Worm (Caenorhabditis elegans): ENCODE measurements around the gene tag-278.
A peak's percentile ranks its signal among the peaks of the same experiment; 100 is the strongest.

Gene tag-278

DNA sequence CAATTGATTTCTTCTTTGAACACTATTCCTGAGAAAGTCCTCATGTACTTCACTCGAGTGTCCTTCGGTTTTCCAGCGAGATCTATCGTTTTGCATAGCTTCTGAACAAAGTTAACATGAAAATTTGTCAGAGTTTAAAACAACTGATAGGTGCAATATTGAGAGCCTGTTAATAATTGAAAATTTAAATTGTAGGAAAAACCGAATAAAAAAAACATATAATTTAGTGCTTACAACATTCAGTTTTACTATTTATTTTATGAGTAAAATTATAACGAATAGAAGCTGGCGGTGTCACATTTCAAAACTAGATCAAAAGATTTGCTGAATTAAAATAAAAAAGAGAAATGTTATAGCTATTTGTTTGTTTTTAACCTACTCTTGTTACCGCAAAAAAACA is 4.1 kb upstream of the tag-278 start, which contains the start of gene C02F12.8:
TSS of gene C02F12.8 (minus strand) at position 101 of the 400 bp plus-strand sequence.
- TF ChIP-seq nhr-12 (tag; optimal IDR thresholded peaks at IDR 0.05) = no peak
- no peak for TF ChIP-seq mep-1 (tag; optimal IDR thresholded peaks at IDR 0.05)
- TF ChIP-seq unc-62 (GFP tag; optimal IDR thresholded peaks at IDR 0.05) = no peak
- no peak for TF ChIP-seq lsy-2 (tag; optimal IDR thresholded peaks at IDR 0.05)
- no peak for TF ChIP-seq zip-8 (tag; optimal IDR thresholded peaks at IDR 0.05)
- TF ChIP-seq tbx-8 (GFP tag; optimal IDR thresholded peaks at IDR 0.05) = no peak
- no peak for TF ChIP-seq ceh-83 (GFP tag; optimal IDR thresholded peaks at IDR 0.05)
- TF ChIP-seq ztf-11 (tag; optimal IDR thresholded peaks at IDR 0.05) = no peak
- TF ChIP-seq mls-2 (tag; optimal IDR thresholded peaks at IDR 0.05) = no peak

DNA sequence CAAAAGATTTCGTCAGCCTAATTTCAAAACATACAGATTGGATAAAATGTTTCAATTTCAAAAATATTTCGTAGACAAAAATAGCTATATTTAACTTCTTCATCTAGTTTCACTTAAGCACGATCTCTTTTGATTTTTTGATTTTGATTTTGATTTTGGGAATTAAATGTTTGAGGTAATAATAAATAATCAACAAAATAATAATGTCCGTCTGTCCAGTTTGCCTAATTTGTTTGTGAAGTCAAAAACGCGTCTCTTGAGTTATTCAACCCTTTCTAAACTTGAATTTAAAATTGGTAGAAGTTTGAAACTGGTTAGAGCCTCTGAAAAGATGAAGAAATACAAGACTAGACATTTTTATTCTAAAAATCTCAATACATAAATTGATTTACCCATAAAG is 797 bp upstream of the tag-278 start:
- no peak for TF ChIP-seq mab-5 (tag; optimal IDR thresholded peaks at IDR 0.05)
- no peak for TF ChIP-seq unc-62 (GFP tag; optimal IDR thresholded peaks at IDR 0.05)
- TF ChIP-seq blmp-1 (tag; optimal IDR thresholded peaks at IDR 0.05) = no peak
- TF ChIP-seq mls-2 (tag; optimal IDR thresholded peaks at IDR 0.05) = no peak
- no peak for TF ChIP-seq bed-3 (GFP tag; optimal IDR thresholded peaks at IDR 0.05)
- no peak for TF ChIP-seq unc-120 (tag; optimal IDR thresholded peaks at IDR 0.05; ENCODE audit: poor library complexity, severe bottlenecking)
- no peak for TF ChIP-seq snpc-4 (tag; optimal IDR thresholded peaks at IDR 0.05)

DNA sequence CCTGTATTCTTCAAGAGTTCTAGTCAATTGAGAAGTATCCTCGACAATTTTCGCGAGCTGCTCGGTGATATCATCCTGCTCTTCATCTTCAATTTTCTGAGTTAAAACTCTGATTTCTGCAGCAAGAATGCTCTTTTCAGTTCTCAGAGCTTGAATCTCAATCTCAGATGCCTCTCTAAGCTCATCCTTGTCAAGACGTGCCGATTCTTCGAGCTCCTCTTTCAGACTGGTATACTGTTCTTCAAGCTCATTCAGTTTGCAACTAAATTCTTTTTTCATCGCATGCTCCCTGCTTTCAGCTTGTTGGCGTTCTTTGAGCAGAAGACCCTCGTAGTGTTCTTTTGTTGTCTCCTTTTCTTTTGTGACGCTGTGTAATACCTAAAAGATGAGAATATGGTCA is 2.6 kb downstream of the tag-278 start:
- TF ChIP-seq ztf-11 (tag; optimal IDR thresholded peaks at IDR 0.05) (no peak), blmp-1 (tag; optimal IDR thresholded peaks at IDR 0.05) (no peak), flh-1 (GFP tag; optimal IDR thresholded peaks at IDR 0.05) (no peak), nhr-2 (tag; optimal IDR thresholded peaks at IDR 0.05) (no peak), bed-3 (GFP tag; optimal IDR thresholded peaks at IDR 0.05) (no peak), elt-3 (tag; optimal IDR thresholded peaks at IDR 0.05) (no peak), nhr-12 (tag; optimal IDR thresholded peaks at IDR 0.05) (no peak), M03D4.4 (tag; optimal IDR thresholded peaks at IDR 0.05) (no peak), cnd-1 (tag; optimal IDR thresholded peaks at IDR 0.05) (no peak), mab-5 (tag; optimal IDR thresholded peaks at IDR 0.05) (no peak), tbx-8 (GFP tag; optimal IDR thresholded peaks at IDR 0.05) (no peak), ceh-39 (tag; optimal IDR thresholded peaks at IDR 0.05) (no peak), unc-39 (tag; optimal IDR thresholded peaks at IDR 0.05) (no peak), sem-2 (GFP tag; optimal IDR thresholded peaks at IDR 0.05) (no peak), lin-32 (GFP tag; optimal IDR thresholded peaks at IDR 0.05) (no peak), ham-2 (GFP tag; optimal IDR thresholded peaks at IDR 0.05) (no peak), elt-1 (tag; optimal IDR thresholded peaks at IDR 0.05; ENCODE audit: borderline replicate concordance, insufficient read depth) (no peak), drap-1 (GFP tag; optimal IDR thresholded peaks at IDR 0.05) (no peak), ces-1 (GFP tag; optimal IDR thresholded peaks at IDR 0.05) (no peak), nhr-237 (tag; optimal IDR thresholded peaks at IDR 0.05) (no peak)

DNA sequence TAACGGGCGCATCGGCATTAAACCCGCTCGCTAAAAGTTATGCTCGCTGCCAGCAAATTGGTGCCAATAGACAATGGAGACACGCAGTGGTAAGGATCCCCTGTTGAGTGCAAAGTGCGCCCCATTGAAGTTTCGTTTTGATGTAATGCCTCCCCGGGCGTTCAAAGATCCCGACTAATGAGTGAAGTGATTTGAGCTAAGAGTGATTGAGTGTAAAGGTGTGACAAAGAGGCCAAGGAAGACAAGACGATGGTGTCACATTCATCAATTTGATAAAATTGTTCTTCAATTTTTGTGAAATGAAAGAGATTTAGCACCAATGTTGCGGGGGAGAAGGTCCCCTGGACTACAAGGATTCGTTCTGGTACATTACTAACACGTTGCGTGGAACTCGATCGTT is 5.9 kb downstream of the tag-278 start:
- TF ChIP-seq hlh-1 (tag; optimal IDR thresholded peaks at IDR 0.05) (peak; percentile 61), ceh-43 (GFP tag; optimal IDR thresholded peaks at IDR 0.05) (no peak), unc-120 (tag; optimal IDR thresholded peaks at IDR 0.05; ENCODE audit: poor library complexity, severe bottlenecking) (peak; percentile 18), unc-62 (GFP tag; optimal IDR thresholded peaks at IDR 0.05) (peak; percentile 71), ceh-83 (GFP tag; optimal IDR thresholded peaks at IDR 0.05) (no peak), pha-4 (tag; optimal IDR thresholded peaks at IDR 0.05) (no peak)

DNA sequence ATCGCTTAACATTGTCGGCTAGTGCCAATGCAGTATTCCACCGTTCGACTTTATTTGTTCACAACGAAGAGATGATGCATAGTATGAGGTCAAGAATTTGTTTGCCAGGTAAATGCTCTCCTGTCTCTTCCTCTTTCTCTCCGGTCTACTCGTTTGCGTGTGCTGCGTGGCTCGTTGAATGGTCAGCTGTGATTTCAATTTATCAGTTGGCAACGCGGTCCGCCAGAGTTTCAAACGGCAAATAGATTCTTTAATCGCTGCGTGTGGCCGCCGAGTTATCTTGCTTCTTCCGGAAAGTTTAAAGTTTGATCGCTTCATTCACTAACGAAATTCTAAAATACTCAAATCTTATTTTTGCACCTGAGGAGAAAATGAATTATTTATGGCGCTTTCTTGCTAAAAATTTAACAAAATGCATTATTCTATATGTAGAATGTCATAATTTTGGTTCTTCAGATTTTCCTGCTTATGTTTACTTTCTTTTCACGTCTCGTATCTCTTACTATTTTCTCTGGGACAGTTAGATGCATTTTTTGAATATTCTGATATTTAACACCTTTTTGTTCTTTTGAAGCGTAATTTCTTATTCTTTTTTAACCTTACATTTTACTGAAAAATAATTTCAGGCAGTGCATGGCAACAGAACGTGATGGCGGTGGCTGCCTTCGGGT is 8.3 kb downstream of the tag-278 start, which contains the start of gene tsp-17:
TSS of gene tsp-17 (plus strand) at position 621 of the 671 bp plus-strand sequence.
- TF ChIP-seq ztf-11 (tag; optimal IDR thresholded peaks at IDR 0.05) = no peak
- no peak for TF ChIP-seq cnd-1 (tag; optimal IDR thresholded peaks at IDR 0.05)
- TF ChIP-seq hlh-1 (tag; optimal IDR thresholded peaks at IDR 0.05) = peak; percentile 84

Measured in whole organism, mixed stage, embryonic.